Worm (Caenorhabditis elegans) whole organism, midembryonic: ENCODE measurements around the gene alkb-1.

Source experiments
- cog-1 ChIP-seq: sonication (generic microtip); optimal IDR thresholded peaks from 2 replicates; lab custom pipeline; 2016; ENCODE audit warnings: missing genetic modification characterization, missing compliant biosample characterization
- flt-1 ChIP-seq: fragments of 200-800 bp; sonication (Bioruptor generic); IDR thresholded peaks from 2 replicates; pipeline ENCODE4 v1.3.6; 2022; ENCODE audit warnings: missing genetic modification characterization, missing compliant biosample characterization
- klf-2 ChIP-seq: fragments of 200-800 bp; sonication (Bioruptor generic); conservative IDR thresholded peaks from 2 replicates; pipeline ENCODE4 v1.3.6; 2022; ENCODE audit warnings: missing genetic modification reagents, missing genetic modification characterization, missing compliant biosample characterization
- tab-1 ChIP-seq: fragments of 200-800 bp; sonication (Bioruptor generic); IDR thresholded peaks from 2 replicates; pipeline ENCODE4 v1.3.6; 2022; ENCODE audit warnings: missing genetic modification characterization, missing compliant biosample characterization
- ztf-29 ChIP-seq: fragments of 200-800 bp; sonication (Bioruptor generic); IDR thresholded peaks from 2 replicates; pipeline ENCODE4 v1.3.6; 2022; ENCODE audit warnings: missing genetic modification reagents, missing genetic modification characterization, missing compliant biosample characterization

DNA sequence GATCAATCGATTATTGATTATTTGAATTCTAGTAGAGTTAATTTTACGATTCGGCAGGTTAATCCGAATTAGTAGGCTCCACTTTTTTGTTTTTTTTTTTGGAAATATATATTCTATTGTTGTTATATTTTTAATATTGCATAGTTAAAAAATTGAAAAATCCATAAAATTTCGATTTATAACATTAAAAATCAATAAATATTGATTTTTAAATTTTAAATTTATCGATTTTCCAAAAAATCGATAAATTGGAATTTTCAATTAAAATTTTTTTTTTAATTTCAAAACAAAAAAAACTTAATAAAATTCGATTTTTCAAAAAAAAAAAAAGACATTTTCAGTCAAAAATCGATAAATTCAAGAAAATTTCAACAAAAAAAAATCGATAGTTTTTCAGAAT is 7.8 kb downstream of the alkb-1 start:
- TF ChIP-seq cog-1: no peak
- TF ChIP-seq tab-1 (GFP tag; lab: Robert Waterston, UW): no peak
- no peak for TF ChIP-seq ztf-29
- TF ChIP-seq flt-1 (GFP tag; lab: Robert Waterston, UW): no peak
- TF ChIP-seq klf-2 (GFP tag; lab: Robert Waterston, UW): no peak
